Worm (Caenorhabditis elegans): ENCODE results near the gene C04E7.3.

The C04E7.3 gene

DNA sequence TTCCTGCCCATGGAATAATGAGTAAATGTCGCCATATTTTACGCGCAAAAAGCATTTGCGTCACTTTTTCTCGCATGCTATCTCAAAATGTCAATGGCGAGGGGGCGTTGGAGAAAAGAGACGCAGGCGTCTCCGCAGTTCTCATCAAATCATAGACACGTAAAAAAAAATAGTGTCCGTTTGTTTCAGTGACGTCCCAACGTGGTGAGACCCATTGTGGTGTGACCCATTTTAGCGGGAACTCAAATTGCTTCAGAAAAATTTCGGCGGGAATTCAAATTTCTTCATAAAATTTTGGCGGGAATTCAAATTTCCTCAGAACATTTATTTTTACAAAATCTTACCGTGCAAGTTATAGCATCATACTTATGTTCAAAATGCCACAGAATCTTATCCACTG lies 3.2 kb downstream of the C04E7.3 start:
- TF ChIP-seq F52B5.7 (tag; optimal IDR thresholded peaks at IDR 0.05) = no peak
- TF ChIP-seq cebp-1 (GFP tag; IDR thresholded peaks at IDR 0.05) = no peak
- peak; percentile 20 for TF ChIP-seq cebp-1 (tag; optimal IDR thresholded peaks at IDR 0.05)
- peak; percentile 49 for TF ChIP-seq nhr-80 (tag; optimal IDR thresholded peaks at IDR 0.05)
- TF ChIP-seq Y67H2A.10 (GFP tag; conservative IDR thresholded peaks at IDR 0.05) = no peak
- TF ChIP-seq let-607 (tag; optimal IDR thresholded peaks at IDR 0.05) = peak in 1 of 2 experiments; percentile 3
- TF ChIP-seq ztf-6 (GFP tag; IDR thresholded peaks at IDR 0.05) = no peak
- TF ChIP-seq aptf-3 (GFP tag; IDR thresholded peaks at IDR 0.05) = no peak
- TF ChIP-seq lin-54 (GFP tag; optimal IDR thresholded peaks at IDR 0.05) = peak; percentile 48
- no peak for TF ChIP-seq F57C9.4 (tag; optimal IDR thresholded peaks at IDR 0.05)
- TF ChIP-seq ztf-26 (tag; optimal IDR thresholded peaks at IDR 0.05) = peak; percentile 28
- peak; percentile 3 for TF ChIP-seq tbp1 (GFP tag; optimal IDR thresholded peaks at IDR 0.05)

DNA sequence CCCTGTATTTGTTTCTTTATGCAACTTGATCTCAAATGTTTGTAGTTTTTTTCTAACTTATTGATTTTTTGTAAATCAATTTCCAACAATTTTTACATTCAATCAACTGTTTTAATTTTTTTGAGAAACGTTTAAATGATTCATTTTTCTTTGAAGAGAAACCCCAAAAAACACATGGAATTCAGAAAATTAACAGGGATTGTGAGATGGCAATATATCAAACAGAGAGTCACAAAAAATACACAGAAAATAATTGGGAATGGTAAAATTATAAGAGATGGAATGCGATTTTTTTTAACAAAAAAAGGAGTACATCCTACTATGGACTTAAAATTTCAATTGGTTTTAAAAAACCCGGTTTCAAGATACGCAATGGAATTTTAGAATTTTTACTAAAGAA lies 12.6 kb downstream of the C04E7.3 start:
- TF ChIP-seq tlf-1 (GFP tag; optimal IDR thresholded peaks at IDR 0.05) = no peak
- no peak for TF ChIP-seq F52B5.7 (tag; optimal IDR thresholded peaks at IDR 0.05)
- no peak for TF ChIP-seq F23B12.7 (tag; optimal IDR thresholded peaks at IDR 0.05; ENCODE audit: insufficient read depth)
- TF ChIP-seq K12H6.12 (tag; optimal IDR thresholded peaks at IDR 0.05) = no peak
- TF ChIP-seq F22D6.2 (tag; optimal IDR thresholded peaks at IDR 0.05) = no peak
- TF ChIP-seq gei-17 (GFP tag; optimal IDR thresholded peaks at IDR 0.05) = no peak
- no peak for TF ChIP-seq rec-8 (tag; optimal IDR thresholded peaks at IDR 0.05)
- no peak for TF ChIP-seq athp-1 (tag; optimal IDR thresholded peaks at IDR 0.05)
- TF ChIP-seq F37B4.10 (GFP tag; IDR thresholded peaks at IDR 0.05) = no peak
- no peak for TF ChIP-seq dpff-1 (tag; optimal IDR thresholded peaks at IDR 0.05)
- TF ChIP-seq cebp-1 (GFP tag; IDR thresholded peaks at IDR 0.05) = no peak
- TF ChIP-seq cebp-1 (tag; optimal IDR thresholded peaks at IDR 0.05) = no peak

DNA sequence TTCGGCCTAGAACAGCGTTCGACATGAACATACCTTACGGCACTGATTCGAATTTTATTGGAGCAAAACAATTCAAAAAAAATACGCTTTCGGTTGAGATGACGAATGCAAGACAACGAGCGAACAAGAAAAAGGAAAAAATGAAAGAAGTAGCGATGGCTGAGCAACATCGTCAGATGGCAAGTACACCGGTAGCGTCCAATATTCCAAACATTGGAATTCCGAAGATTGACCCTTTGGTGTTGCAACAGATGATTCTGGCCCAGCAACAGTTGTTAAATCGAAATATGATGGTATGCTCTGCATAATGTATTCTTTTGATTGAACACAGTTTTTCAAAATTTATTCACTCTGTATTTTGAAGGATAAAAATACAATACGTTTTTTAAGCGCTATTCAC lies 14.4 kb downstream of the C04E7.3 start:
- TF ChIP-seq attf-5 (GFP tag; optimal IDR thresholded peaks at IDR 0.05) (no peak), mxl-1 (tag; optimal IDR thresholded peaks at IDR 0.05) (no peak), madf-8 (GFP tag; conservative IDR thresholded peaks at IDR 0.05) (no peak), snpc-4 (GFP tag; optimal IDR thresholded peaks at IDR 0.05) (no peak), snpc-4 (tag; optimal IDR thresholded peaks at IDR 0.05) (no peak), aptf-2 (GFP tag; conservative IDR thresholded peaks at IDR 0.05) (no peak), gei-17 (GFP tag; optimal IDR thresholded peaks at IDR 0.05) (no peak), lir-1 (GFP tag; conservative IDR thresholded peaks at IDR 0.05) (no peak), ztf-25 (GFP tag; IDR thresholded peaks at IDR 0.05) (no peak), ZK185.1 (tag; optimal IDR thresholded peaks at IDR 0.05; ENCODE audit: poor library complexity, severe bottlenecking) (no peak), K11D2.4 (GFP tag; IDR thresholded peaks at IDR 0.05) (no peak), T26A5.8 (tag; optimal IDR thresholded peaks at IDR 0.05) (no peak), D2030.7 (GFP tag; IDR thresholded peaks at IDR 0.05) (no peak), Y53F4B.3 (GFP tag; IDR thresholded peaks at IDR 0.05) (no peak), B0035.1 (tag; optimal IDR thresholded peaks at IDR 0.05) (no peak), snpc-1.3 (tag; optimal IDR thresholded peaks at IDR 0.05; ENCODE audit: insufficient read depth) (no peak), F55B11.4 (tag; optimal IDR thresholded peaks at IDR 0.05; ENCODE audit: borderline replicate concordance, insufficient read depth) (no peak), bed-2 (GFP tag; IDR thresholded peaks at IDR 0.05) (no peak), ztf-6 (GFP tag; IDR thresholded peaks at IDR 0.05) (no peak)
